Worm (Caenorhabditis elegans): ENCODE results near the gene nep-2.

nep-2 gene

ce11 chrII:2747956-2748621 is 22.5 kb upstream of the nep-2 start:
- TF ChIP-seq mep-1 (tag; optimal IDR thresholded peaks at IDR 0.05) (peak; percentile 48), nhr-76 (tag; optimal IDR thresholded peaks at IDR 0.05) (no peak), unc-62 (GFP tag; optimal IDR thresholded peaks at IDR 0.05) (peak; percentile 73), ces-1 (GFP tag; optimal IDR thresholded peaks at IDR 0.05) (peak; percentile 80)

DNA sequence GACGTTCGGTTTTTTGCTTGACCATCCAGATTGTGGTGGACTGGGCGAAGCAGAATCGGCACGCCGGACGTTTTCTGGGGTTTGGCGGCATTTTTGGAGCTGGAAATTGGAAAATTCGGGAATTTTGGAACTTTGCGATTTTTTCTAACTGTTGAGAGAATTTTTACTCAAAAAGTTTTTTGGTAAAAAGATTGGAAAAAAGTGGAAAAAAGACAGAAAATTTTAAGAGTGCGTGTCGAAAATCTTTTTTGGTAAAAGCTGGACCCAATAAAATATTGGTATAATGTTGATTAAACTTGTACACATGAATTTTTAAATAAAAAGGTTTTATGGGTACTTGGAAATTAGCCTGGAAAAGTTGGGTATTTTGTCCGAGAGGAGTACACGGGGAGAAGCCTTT is 16.7 kb upstream of the nep-2 start, which contains the start of gene T05A8.7:
Gene T05A8.7, minus strand, starts transcription at position 101 of the 400 bp plus-strand sequence.
- TF ChIP-seq nhr-237 (tag; optimal IDR thresholded peaks at IDR 0.05) (no peak), flh-1 (GFP tag; optimal IDR thresholded peaks at IDR 0.05) (no peak), ceh-43 (GFP tag; optimal IDR thresholded peaks at IDR 0.05) (no peak), elt-1 (tag; optimal IDR thresholded peaks at IDR 0.05; ENCODE audit: borderline replicate concordance, insufficient read depth) (no peak), lin-13 (tag; optimal IDR thresholded peaks at IDR 0.05) (no peak), bed-3 (GFP tag; optimal IDR thresholded peaks at IDR 0.05) (no peak), nhr-2 (tag; optimal IDR thresholded peaks at IDR 0.05) (no peak), M03D4.4 (tag; optimal IDR thresholded peaks at IDR 0.05) (no peak), ces-1 (GFP tag; optimal IDR thresholded peaks at IDR 0.05) (no peak), mab-5 (tag; optimal IDR thresholded peaks at IDR 0.05) (no peak), pha-4 (tag; optimal IDR thresholded peaks at IDR 0.05) (no peak)

- TF ChIP-seq ztf-11 (tag; optimal IDR thresholded peaks at IDR 0.05): no peak
- TF ChIP-seq unc-62 (GFP tag; optimal IDR thresholded peaks at IDR 0.05): no peak
- TF ChIP-seq nhr-76 (tag; optimal IDR thresholded peaks at IDR 0.05): no peak
- no peak for TF ChIP-seq ces-1 (GFP tag; optimal IDR thresholded peaks at IDR 0.05)
- no peak for TF ChIP-seq flh-1 (GFP tag; optimal IDR thresholded peaks at IDR 0.05)
- no peak for TF ChIP-seq cnd-1 (tag; optimal IDR thresholded peaks at IDR 0.05)
- no peak for TF ChIP-seq sptf-1 (tag; optimal IDR thresholded peaks at IDR 0.05)
- TF ChIP-seq pha-4 (tag; optimal IDR thresholded peaks at IDR 0.05): no peak
- no peak for TF ChIP-seq unc-120 (tag; optimal IDR thresholded peaks at IDR 0.05; ENCODE audit: poor library complexity, severe bottlenecking)
- TF ChIP-seq mep-1 (tag; optimal IDR thresholded peaks at IDR 0.05): no peak
- no peak for TF ChIP-seq ceh-39 (tag; optimal IDR thresholded peaks at IDR 0.05)
These were observed 15.9 kb upstream of the nep-2 start for ce11 chrII:2741405-2741804.

- TF ChIP-seq lin-32 (GFP tag; optimal IDR thresholded peaks at IDR 0.05) (no peak), lsy-2 (tag; optimal IDR thresholded peaks at IDR 0.05) (no peak), unc-62 (GFP tag; optimal IDR thresholded peaks at IDR 0.05) (no peak), mls-2 (tag; optimal IDR thresholded peaks at IDR 0.05) (no peak), nhr-2 (tag; optimal IDR thresholded peaks at IDR 0.05) (no peak), unc-39 (tag; optimal IDR thresholded peaks at IDR 0.05) (no peak), ham-2 (GFP tag; optimal IDR thresholded peaks at IDR 0.05) (no peak), cnd-1 (tag; optimal IDR thresholded peaks at IDR 0.05) (no peak), M03D4.4 (tag; optimal IDR thresholded peaks at IDR 0.05) (no peak), snpc-4 (tag; optimal IDR thresholded peaks at IDR 0.05) (no peak), nhr-12 (tag; optimal IDR thresholded peaks at IDR 0.05) (no peak), mab-5 (tag; optimal IDR thresholded peaks at IDR 0.05) (no peak), drap-1 (GFP tag; optimal IDR thresholded peaks at IDR 0.05) (no peak), lin-13 (tag; optimal IDR thresholded peaks at IDR 0.05) (no peak), mep-1 (tag; optimal IDR thresholded peaks at IDR 0.05) (no peak), sem-2 (GFP tag; optimal IDR thresholded peaks at IDR 0.05) (no peak), hlh-1 (tag; optimal IDR thresholded peaks at IDR 0.05) (no peak), ceh-39 (tag; optimal IDR thresholded peaks at IDR 0.05) (no peak), elt-1 (tag; optimal IDR thresholded peaks at IDR 0.05; ENCODE audit: borderline replicate concordance, insufficient read depth) (no peak)
These were observed 14.1 kb upstream of the nep-2 start, which contains the start of gene T05A8.6 for ce11 chrII:2739619-2740018. Gene T05A8.6 (minus strand): TSS chrII:2739719.

DNA sequence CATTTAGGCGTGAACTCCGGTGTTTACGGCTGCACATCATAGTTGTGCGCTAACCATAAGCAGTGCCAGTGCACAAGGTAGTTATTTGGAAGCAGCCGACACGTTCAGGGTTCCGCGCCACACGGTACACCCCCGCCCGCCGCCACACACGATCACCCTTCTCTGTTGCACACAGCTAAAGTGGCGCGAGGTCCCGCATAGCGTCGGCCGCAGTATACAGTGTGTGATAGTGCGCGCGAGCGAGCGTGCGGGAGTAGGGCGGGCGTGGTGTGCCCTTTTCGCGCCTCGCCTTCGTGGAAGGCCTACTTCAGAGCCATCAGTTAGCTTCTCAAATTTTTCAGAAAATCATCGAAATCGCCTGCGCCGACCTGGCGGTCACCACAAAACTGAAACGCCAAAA is 11.4 kb upstream of the nep-2 start:
- TF ChIP-seq tbx-8 (GFP tag; optimal IDR thresholded peaks at IDR 0.05): no peak
- TF ChIP-seq flh-1 (GFP tag; optimal IDR thresholded peaks at IDR 0.05): no peak
